1 fruit fly cellular context compared by ENCODE assay signal in genomic region chr3R:22878416-22878815, dm6.
A peak's percentile ranks its signal among the peaks of the same experiment; 100 is the strongest.
TF ChIP-seq lines count a peak whose summit lies in the region.

No protein-coding gene starts in this region.

TF ChIP-seq in whole organism, embryonic, 481 proteins besides CTCF, POLR2A, EP300 and RAD21 (continued from another document):
- TF ChIP-seq CG6654 (GFP tag; optimal IDR thresholded peaks at IDR 0.05; lab: Kevin White, UChicago): no peak
- no peak for TF ChIP-seq Hey (tag; optimal IDR thresholded peaks at IDR 0.05; lab: Kevin White, UChicago)
- TF ChIP-seq yki (optimal IDR thresholded peaks at IDR 0.05; lab: Kevin White, UChicago): no peak
- no peak for TF ChIP-seq CG10543 (GFP tag; optimal IDR thresholded peaks at IDR 0.05; lab: Kevin White, UChicago)
- peak; percentile 28; the same call in 1 of the 3 replicates for TF ChIP-seq tgo (GFP tag; IDR thresholded peaks at IDR 0.05; lab: Robert Waterston, UW)
- TF ChIP-seq CG6175 (GFP tag; IDR thresholded peaks at IDR 0.05; lab: Robert Waterston, UW): no peak
- peak; percentile 52 for TF ChIP-seq CG10267 (tag; optimal IDR thresholded peaks at IDR 0.05; lab: Kevin White, UChicago)
- no peak for TF ChIP-seq CG30020 (tag; optimal IDR thresholded peaks at IDR 0.05; lab: Kevin White, UChicago)
- peak; percentile 60 for TF ChIP-seq Sox102F (GFP tag; optimal IDR thresholded peaks at IDR 0.05; lab: Kevin White, UChicago)
- no peak for TF ChIP-seq Nf-YB (GFP tag; optimal IDR thresholded peaks at IDR 0.05; lab: Kevin White, UChicago)
- no peak for TF ChIP-seq CG14667 (GFP tag; IDR thresholded peaks at IDR 0.05; lab: Robert Waterston, UW)
- TF ChIP-seq CrebB (tag; optimal IDR thresholded peaks at IDR 0.05; lab: Kevin White, UChicago): no peak
- TF ChIP-seq Hsf (GFP tag; optimal IDR thresholded peaks at IDR 0.05; lab: Kevin White, UChicago): peak; percentile 9
- no peak for TF ChIP-seq Dref (GFP tag; IDR thresholded peaks at IDR 0.05; lab: Robert Waterston, UW)
- TF ChIP-seq ind (GFP tag; optimal IDR thresholded peaks at IDR 0.05; lab: Kevin White, UChicago): no peak
- no peak for TF ChIP-seq Hr78 (GFP tag; optimal IDR thresholded peaks at IDR 0.05; lab: Kevin White, UChicago)
- no peak for TF ChIP-seq C15 (GFP tag; IDR thresholded peaks at IDR 0.05; lab: Robert Waterston, UW)
- no peak for TF ChIP-seq sr (GFP tag; IDR thresholded peaks at IDR 0.05; lab: Robert Waterston, UW)
- no peak for TF ChIP-seq CG8478 (optimal IDR thresholded peaks at IDR 0.05; lab: Kevin White, UChicago)
- TF ChIP-seq zen (tag; optimal IDR thresholded peaks at IDR 0.05; lab: Kevin White, UChicago): peak; percentile 52
- TF ChIP-seq chinmo (GFP tag; IDR thresholded peaks at IDR 0.05; lab: Robert Waterston, UW; ENCODE audit: partially characterized antibody): no peak
- TF ChIP-seq CG42726 (GFP tag; IDR thresholded peaks at IDR 0.05; lab: Robert Waterston, UW; ENCODE audit: partially characterized antibody): no peak
- no peak for TF ChIP-seq gfzf (GFP tag; optimal IDR thresholded peaks at IDR 0.05; lab: Kevin White, UChicago)
- TF ChIP-seq CG2129 (GFP tag; IDR thresholded peaks at IDR 0.05; lab: Robert Waterston, UW; ENCODE audit: partially characterized antibody): no peak
- no peak for TF ChIP-seq ems (GFP tag; optimal IDR thresholded peaks at IDR 0.05; lab: Kevin White, UChicago)
- TF ChIP-seq ara (GFP tag; IDR thresholded peaks at IDR 0.05; lab: Robert Waterston, UW): peak; percentile 40; the same call in 1 of the 2 replicates
- TF ChIP-seq CG11695 (GFP tag; IDR thresholded peaks at IDR 0.05; lab: Robert Waterston, UW): peak; percentile 56; the same call in 1 of the 3 replicates
- TF ChIP-seq MESR4 (GFP tag; optimal IDR thresholded peaks at IDR 0.05; lab: Kevin White, UChicago): no peak
- peak; percentile 67 for TF ChIP-seq CG2678 (tag; optimal IDR thresholded peaks at IDR 0.05; lab: Kevin White, UChicago)
- peak; percentile 19 for TF ChIP-seq Spps (tag; optimal IDR thresholded peaks at IDR 0.05; lab: Kevin White, UChicago)
- TF ChIP-seq CG9932 (GFP tag; IDR thresholded peaks at IDR 0.05; lab: Robert Waterston, UW): no peak
- peak; percentile 16 for TF ChIP-seq Asciz (GFP tag; optimal IDR thresholded peaks at IDR 0.05; lab: Kevin White, UChicago)
